Fruit fly (Drosophila melanogaster) whole organism, embryonic: Measurements from ENCODE around the gene Rad9.

Experiments
- Bdp1 ChIP-seq: fragments of 200-800 bp; sonication (Bioruptor generic); optimal IDR thresholded peaks from 3 replicates; lab custom pipeline; 2016; ENCODE audit warnings: missing biosample characterization, missing genetic modification characterization
- CG10565 ChIP-seq: fragments of 200-800 bp; sonication (Bioruptor generic); optimal IDR thresholded peaks from 3 replicates; lab custom pipeline; 2016; ENCODE audit warnings: missing biosample characterization, mild to moderate bottlenecking, missing genetic modification characterization
- CG11247 ChIP-seq: fragments of 200-800 bp; sonication (Bioruptor generic); IDR thresholded peaks from 2 replicates; pipeline ENCODE4 v1.3.6; 2022; ENCODE audit warnings: missing biosample characterization, missing genetic modification characterization
- CG11504 ChIP-seq: fragments of 200-800 bp; sonication (Bioruptor generic); optimal IDR thresholded peaks from 3 replicates; lab custom pipeline; 2019; ENCODE audit warnings: missing biosample characterization, mild to moderate bottlenecking, missing genetic modification characterization, moderate library complexity
- CG12659 ChIP-seq: fragments of 200-800 bp; sonication (Bioruptor generic); optimal IDR thresholded peaks from 3 replicates; lab custom pipeline; 2017; ENCODE audit warnings: mild to moderate bottlenecking, missing biosample characterization, missing genetic modification reagents, missing genetic modification characterization
- CG13775 ChIP-seq: fragments of 200-800 bp; sonication (Bioruptor generic); optimal IDR thresholded peaks from 3 replicates; lab custom pipeline; 2017; ENCODE audit warnings: missing biosample characterization, mild to moderate bottlenecking, missing genetic modification characterization
- CG13894 ChIP-seq: fragments of 200-800 bp; sonication (Bioruptor generic); optimal IDR thresholded peaks from 3 replicates; lab custom pipeline; 2018; ENCODE audit warnings: missing biosample characterization, mild to moderate bottlenecking, missing genetic modification characterization, moderate library complexity
- CG14441 ChIP-seq: fragments of 200-800 bp; sonication (Bioruptor generic); IDR thresholded peaks from 2 replicates; pipeline ENCODE4 v1.3.6; 2022; ENCODE audit warnings: missing biosample characterization, missing genetic modification characterization
- CG15269 ChIP-seq: fragments of 200-800 bp; sonication (Bioruptor generic); optimal IDR thresholded peaks from 2 replicates; lab custom pipeline; 2018; ENCODE audit warnings: missing biosample characterization, mild to moderate bottlenecking, missing genetic modification characterization, moderate library complexity
- CG18599 ChIP-seq: fragments of 200-800 bp; sonication (Bioruptor generic); optimal IDR thresholded peaks from 3 replicates; lab custom pipeline; 2017; ENCODE audit warnings: missing biosample characterization, missing genetic modification characterization, mild to moderate bottlenecking, moderate library complexity, missing genetic modification reagents
- CG18619 ChIP-seq: fragments of 200-800 bp; sonication (Bioruptor generic); optimal IDR thresholded peaks from 3 replicates; lab custom pipeline; 2017; ENCODE audit warnings: missing biosample characterization, mild to moderate bottlenecking, missing genetic modification characterization
- CG31388 ChIP-seq: fragments of 200-800 bp; sonication (Bioruptor generic); optimal IDR thresholded peaks from 2 replicates; lab custom pipeline; 2016; ENCODE audit warnings: missing biosample characterization, missing genetic modification characterization
- CG3163 ChIP-seq: fragments of 200-800 bp; sonication (Bioruptor generic); optimal IDR thresholded peaks from 3 replicates; lab custom pipeline; 2016; ENCODE audit warnings: missing biosample characterization, missing genetic modification characterization
- CG32532 ChIP-seq: fragments of 200-800 bp; sonication (Bioruptor generic); IDR thresholded peaks from 2 replicates; pipeline ENCODE4 v1.3.6; 2022; ENCODE audit warnings: missing biosample characterization, missing genetic modification characterization
- CG3281 ChIP-seq: fragments of 200-800 bp; sonication (Bioruptor generic); optimal IDR thresholded peaks from 3 replicates; lab custom pipeline; 2017; ENCODE audit warnings: missing biosample characterization, mild to moderate bottlenecking, missing genetic modification characterization
- CG33557 ChIP-seq: fragments of 200-800 bp; sonication (Bioruptor generic); optimal IDR thresholded peaks from 2 replicates; lab custom pipeline; 2019; ENCODE audit warnings: missing biosample characterization, mild to moderate bottlenecking, missing genetic modification characterization, moderate library complexity
- CG34422 ChIP-seq: fragments of 200-800 bp; sonication (Bioruptor generic); IDR thresholded peaks from 3 replicates; pipeline ENCODE4 v1.3.6; 2022; ENCODE audit warnings: missing biosample characterization, missing genetic modification characterization
- CG3838 ChIP-seq: fragments of 200-800 bp; sonication (Bioruptor generic); optimal IDR thresholded peaks from 3 replicates; lab custom pipeline; 2016; ENCODE audit warnings: missing biosample characterization, missing genetic modification characterization
- CG4424 ChIP-seq: fragments of 200-800 bp; sonication (Bioruptor generic); optimal IDR thresholded peaks from 3 replicates; lab custom pipeline; 2016; ENCODE audit warnings: missing biosample characterization, missing genetic modification characterization
- CG7745 ChIP-seq: fragments of 200-800 bp; sonication (Bioruptor generic); optimal IDR thresholded peaks from 2 replicates; lab custom pipeline; 2018; ENCODE audit warnings: missing biosample characterization, mild to moderate bottlenecking, missing genetic modification characterization, moderate library complexity
- CG7928 ChIP-seq: fragments of 200-800 bp; sonication (Bioruptor generic); optimal IDR thresholded peaks from 2 replicates; lab custom pipeline; 2017; ENCODE audit warnings: missing biosample characterization, mild to moderate bottlenecking, missing genetic modification characterization
- CG8281 ChIP-seq: fragments of 200-800 bp; sonication (Bioruptor generic); optimal IDR thresholded peaks from 2 replicates; lab custom pipeline; 2018; ENCODE audit warnings: missing biosample characterization, mild to moderate bottlenecking, missing genetic modification characterization, moderate library complexity
- CG8478 ChIP-seq: fragments of >200 bp; optimal IDR thresholded peaks from 2 replicates; lab custom pipeline; 2018
- Camta ChIP-seq: fragments of 200-800 bp; sonication (Bioruptor generic); optimal IDR thresholded peaks from 2 replicates; lab custom pipeline; 2016; ENCODE audit warnings: missing biosample characterization, missing genetic modification characterization
- E2f1 ChIP-seq: fragments of 200-800 bp; sonication (Bioruptor generic); IDR thresholded peaks from 2 replicates; pipeline ENCODE4 v1.3.6; 2022; ENCODE audit warnings: missing biosample characterization, missing genetic modification characterization
- Gsc ChIP-seq: fragments of 200-800 bp; sonication (Bioruptor generic); IDR thresholded peaks from 2 replicates; pipeline ENCODE4 v1.3.6; 2022; ENCODE audit warnings: missing biosample characterization, missing genetic modification characterization
- HHEX ChIP-seq: fragments of 200-800 bp; sonication (Bioruptor generic); optimal IDR thresholded peaks from 3 replicates; lab custom pipeline; 2017; ENCODE audit warnings: missing biosample characterization, mild to moderate bottlenecking, missing genetic modification characterization, missing genetic modification reagents
- HLH54F ChIP-seq: fragments of 200-800 bp; sonication (Bioruptor generic); optimal IDR thresholded peaks from 3 replicates; lab custom pipeline; 2016; ENCODE audit warnings: missing biosample characterization, missing genetic modification characterization
- Rfx ChIP-seq: fragments of 200-800 bp; sonication (Bioruptor generic); IDR thresholded peaks from 2 replicates; pipeline ENCODE4 v1.3.6; 2022; ENCODE audit warnings: missing biosample characterization, missing genetic modification characterization
- Scr ChIP-seq: fragments of 200-800 bp; sonication (Bioruptor generic); IDR thresholded peaks from 2 replicates; pipeline ENCODE4 v1.3.6; 2022; ENCODE audit warnings: missing biosample characterization, missing genetic modification characterization; ENCODE audit not compliant: partially characterized antibody
- TFAM ChIP-seq: fragments of 200-800 bp; sonication (Bioruptor generic); optimal IDR thresholded peaks from 2 replicates; lab custom pipeline; 2017; ENCODE audit warnings: missing biosample characterization, missing genetic modification characterization, inconsistent platforms
- al ChIP-seq: fragments of 200-800 bp; sonication (Bioruptor generic); IDR thresholded peaks from 2 replicates; pipeline ENCODE4 v1.3.6; 2022; ENCODE audit warnings: missing biosample characterization, missing genetic modification characterization
- br ChIP-seq: fragments of >200 bp; optimal IDR thresholded peaks from 2 replicates; lab custom pipeline; 2017
- chm ChIP-seq: fragments of 200-800 bp; sonication (Bioruptor generic); IDR thresholded peaks from 2 replicates; pipeline ENCODE4 v1.3.6; 2022; ENCODE audit warnings: missing biosample characterization, missing genetic modification characterization
- crol ChIP-seq: fragments of 200-800 bp; sonication (Bioruptor generic); IDR thresholded peaks from 2 replicates; pipeline ENCODE4 v1.3.6; 2022; ENCODE audit warnings: missing biosample characterization, missing genetic modification characterization
- dimm ChIP-seq: fragments of 200-800 bp; sonication (Bioruptor generic); IDR thresholded peaks from 2 replicates; pipeline ENCODE4 v1.3.6; 2022; ENCODE audit warnings: missing biosample characterization, missing genetic modification characterization
- disco-r ChIP-seq: fragments of 200-800 bp; sonication (Bioruptor generic); optimal IDR thresholded peaks from 2 replicates; lab custom pipeline; 2016; ENCODE audit warnings: missing biosample characterization, missing genetic modification characterization
- fd3F ChIP-seq: fragments of 200-800 bp; sonication (Bioruptor generic); optimal IDR thresholded peaks from 2 replicates; lab custom pipeline; 2018; ENCODE audit warnings: missing biosample characterization, mild to moderate bottlenecking, missing genetic modification characterization, moderate library complexity
- gfzf ChIP-seq: fragments of 200-800 bp; sonication (Bioruptor generic); optimal IDR thresholded peaks from 2 replicates; lab custom pipeline; 2016; ENCODE audit warnings: missing biosample characterization, mild to moderate bottlenecking, missing genetic modification characterization, moderate library complexity
- inv ChIP-seq: fragments of 200-800 bp; sonication (Bioruptor generic); IDR thresholded peaks from 2 replicates; pipeline ENCODE4 v1.3.6; 2022; ENCODE audit warnings: missing biosample characterization, missing genetic modification characterization; ENCODE audit not compliant: partially characterized antibody
- jigr1 ChIP-seq: fragments of 200-800 bp; sonication (Bioruptor generic); IDR thresholded peaks from 3 replicates; pipeline ENCODE4 v1.3.6; 2022; ENCODE audit warnings: missing biosample characterization, missing genetic modification characterization
- odd ChIP-seq: fragments of 200-800 bp; sonication (Bioruptor generic); optimal IDR thresholded peaks from 2 replicates; lab custom pipeline; 2017; ENCODE audit warnings: missing biosample characterization, mild to moderate bottlenecking, missing genetic modification characterization
- pb ChIP-seq: fragments of 200-800 bp; sonication (Bioruptor generic); optimal IDR thresholded peaks from 3 replicates; lab custom pipeline; 2016; ENCODE audit warnings: missing biosample characterization, missing genetic modification characterization
- peb ChIP-seq: fragments of 200-800 bp; sonication (Bioruptor generic); IDR thresholded peaks from 2 replicates; pipeline ENCODE4 v1.3.6; 2022; ENCODE audit warnings: missing biosample characterization, missing genetic modification characterization
- ro ChIP-seq: fragments of 200-800 bp; sonication (Bioruptor generic); IDR thresholded peaks from 2 replicates; pipeline ENCODE4 v1.3.6; 2022; ENCODE audit warnings: missing biosample characterization, missing genetic modification characterization
- run ChIP-seq: fragments of 200-800 bp; sonication (Bioruptor generic); optimal IDR thresholded peaks from 3 replicates; lab custom pipeline; 2018; ENCODE audit warnings: missing biosample characterization, mild to moderate bottlenecking, missing genetic modification characterization
- salm ChIP-seq: fragments of 200-800 bp; sonication (Bioruptor generic); optimal IDR thresholded peaks from 2 replicates; lab custom pipeline; 2018; ENCODE audit warnings: missing biosample characterization, mild to moderate bottlenecking, missing genetic modification characterization
- shn ChIP-seq: fragments of 200-800 bp; sonication (Bioruptor generic); optimal IDR thresholded peaks from 3 replicates; lab custom pipeline; 2016; ENCODE audit warnings: missing biosample characterization, missing genetic modification characterization
- tgo ChIP-seq: fragments of 200-800 bp; sonication (Bioruptor generic); IDR thresholded peaks from 3 replicates; pipeline ENCODE4 v1.3.6; 2022; ENCODE audit warnings: missing biosample characterization, missing genetic modification characterization
- tio ChIP-seq: fragments of 200-800 bp; sonication (Bioruptor generic); optimal IDR thresholded peaks from 2 replicates; lab custom pipeline; 2017; ENCODE audit warnings: missing biosample characterization, missing genetic modification characterization, inconsistent platforms
- toy ChIP-seq: fragments of 200-800 bp; sonication (Bioruptor generic); IDR thresholded peaks from 2 replicates; pipeline ENCODE4 v1.3.6; 2022; ENCODE audit warnings: missing biosample characterization, missing genetic modification characterization
- usp ChIP-seq: fragments of >200 bp; optimal IDR thresholded peaks from 2 replicates; lab custom pipeline; 2017; ENCODE audit warnings: missing biosample characterization, missing genetic modification characterization
- zfh1 ChIP-seq: fragments of 200-800 bp; sonication (Bioruptor generic); IDR thresholded peaks from 3 replicates; pipeline ENCODE4 v1.3.6; 2022; ENCODE audit warnings: missing biosample characterization, missing genetic modification characterization

Rad9 gene

dm6 chr3L:18840370-18841007 is 31.9 kb downstream of the Rad9 start (continued):
- TF ChIP-seq CG18599 (GFP tag; lab: Kevin White, UChicago) (no peak), CG12659 (no peak), br (lab: Kevin White, UChicago) (no peak), HLH54F (GFP tag; lab: Kevin White, UChicago) (peak; percentile 5), Bdp1 (GFP tag; lab: Kevin White, UChicago) (peak; percentile 20), jigr1 (GFP tag; lab: Robert Waterston, UW) (no peak), fd3F (GFP tag; lab: Kevin White, UChicago) (no peak), crol (GFP tag; lab: Robert Waterston, UW) (no peak), pb (GFP tag; lab: Kevin White, UChicago) (no peak), salm (no peak), shn (GFP tag; lab: Kevin White, UChicago) (no peak), al (GFP tag; lab: Robert Waterston, UW) (no peak), run (no peak), ro (GFP tag; lab: Robert Waterston, UW) (no peak), toy (GFP tag; lab: Robert Waterston, UW) (no peak), CG8281 (no peak), CG33557 (GFP tag; lab: Kevin White, UChicago) (no peak), dimm (GFP tag; lab: Robert Waterston, UW) (no peak), CG13775 (peak; percentile 15), zfh1 (GFP tag; lab: Robert Waterston, UW) (no peak), odd (GFP tag; lab: Kevin White, UChicago) (no peak), CG32532 (GFP tag; lab: Robert Waterston, UW) (no peak), tio (GFP tag; lab: Kevin White, UChicago) (peak; percentile 1), CG8478 (no peak), CG4424 (peak; percentile 22), TFAM (GFP tag; lab: Kevin White, UChicago) (no peak), peb (GFP tag; lab: Robert Waterston, UW) (no peak), HHEX (GFP tag; lab: Kevin White, UChicago) (no peak), CG14441 (no peak), Rfx (no peak), usp (GFP tag; lab: Kevin White, UChicago) (no peak), CG13894 (tag; lab: Kevin White, UChicago) (peak; percentile 19), CG3163 (GFP tag; lab: Kevin White, UChicago) (no peak), CG31388 (GFP tag; lab: Kevin White, UChicago) (no peak), Gsc (no peak), CG18619 (no peak), disco-r (GFP tag; lab: Kevin White, UChicago) (no peak), CG3281 (GFP tag; lab: Kevin White, UChicago) (no peak), CG15269 (no peak), CG7745 (tag; lab: Kevin White, UChicago) (no peak), CG7928 (GFP tag; lab: Kevin White, UChicago) (no peak), Scr (GFP tag; lab: Robert Waterston, UW) (no peak), chm (GFP tag; lab: Robert Waterston, UW) (no peak), E2f1 (no peak), CG11247 (GFP tag; lab: Robert Waterston, UW) (no peak), gfzf (no peak), tgo (GFP tag; lab: Robert Waterston, UW) (no peak), Camta (peak; percentile 17), CG34422 (no peak), inv (GFP tag; lab: Robert Waterston, UW) (no peak), CG10565 (GFP tag; lab: Kevin White, UChicago) (no peak), CG11504 (tag; lab: Kevin White, UChicago) (peak; percentile 34), CG3838 (no peak)
